Fruit fly (Drosophila melanogaster) whole organism, embryonic: ENCODE data around the gene PH4alphaSG2.
A peak's percentile ranks its signal among the peaks of the same experiment; 100 is the strongest.

Experiments used
- CG10654 ChIP-seq: fragments of 200-800 bp; sonication (Bioruptor generic); optimal IDR thresholded peaks from 2 replicates; lab custom pipeline; 2016; ENCODE audit warnings: missing biosample characterization, missing genetic modification characterization
- CG11560 ChIP-seq: fragments of 200-800 bp; sonication (Bioruptor generic); IDR thresholded peaks from 3 replicates; pipeline ENCODE4 v1.3.6; 2022; ENCODE audit warnings: missing biosample characterization, missing genetic modification characterization
- CG11695 ChIP-seq: fragments of 200-800 bp; sonication (Bioruptor generic); IDR thresholded peaks from 3 replicates; pipeline ENCODE4 v1.3.6; 2022; ENCODE audit warnings: missing biosample characterization, missing genetic modification characterization
- CG12155 ChIP-seq: fragments of 200-800 bp; sonication (Bioruptor generic); optimal IDR thresholded peaks from 3 replicates; lab custom pipeline; 2016; ENCODE audit warnings: missing biosample characterization, missing genetic modification characterization
- CG14860 ChIP-seq: fragments of 200-800 bp; sonication (Bioruptor generic); IDR thresholded peaks from 3 replicates; pipeline ENCODE4 v1.3.6; 2022; ENCODE audit warnings: missing biosample characterization, missing genetic modification characterization; ENCODE audit not compliant: partially characterized antibody
- CG16813 ChIP-seq: fragments of 200-800 bp; sonication (Bioruptor generic); IDR thresholded peaks from 3 replicates; pipeline ENCODE4 v1.3.6; 2022; ENCODE audit warnings: missing biosample characterization, missing genetic modification characterization; ENCODE audit not compliant: partially characterized antibody
- CG16863 ChIP-seq: fragments of 200-800 bp; sonication (Bioruptor generic); optimal IDR thresholded peaks from 3 replicates; lab custom pipeline; 2016; ENCODE audit warnings: missing biosample characterization, missing genetic modification characterization
- CG17361 ChIP-seq: fragments of 200-800 bp; sonication (Bioruptor generic); IDR thresholded peaks from 3 replicates; pipeline ENCODE4 v1.3.6; 2022; ENCODE audit warnings: missing biosample characterization, missing genetic modification characterization
- CG1832 ChIP-seq: fragments of 200-800 bp; sonication (Bioruptor generic); optimal IDR thresholded peaks from 2 replicates; lab custom pipeline; 2017; ENCODE audit warnings: missing biosample characterization, mild to moderate bottlenecking, missing genetic modification characterization, inconsistent platforms
- CG18599 ChIP-seq: fragments of 200-800 bp; sonication (Bioruptor generic); optimal IDR thresholded peaks from 3 replicates; lab custom pipeline; 2017; ENCODE audit warnings: missing biosample characterization, missing genetic modification characterization, mild to moderate bottlenecking, moderate library complexity, missing genetic modification reagents
- CG2202 ChIP-seq: fragments of 200-800 bp; sonication (Bioruptor generic); optimal IDR thresholded peaks from 2 replicates; lab custom pipeline; 2018; ENCODE audit warnings: missing biosample characterization, mild to moderate bottlenecking, missing genetic modification characterization
- CG2678 ChIP-seq: fragments of 200-800 bp; sonication (Bioruptor generic); optimal IDR thresholded peaks from 3 replicates; lab custom pipeline; 2019; ENCODE audit warnings: missing biosample characterization, mild to moderate bottlenecking, missing genetic modification characterization, moderate library complexity
- CG32772 ChIP-seq: fragments of 200-800 bp; sonication (Bioruptor generic); IDR thresholded peaks from 2 replicates; pipeline ENCODE4 v1.3.6; 2022; ENCODE audit warnings: missing biosample characterization, missing genetic modification characterization
- CG3995 ChIP-seq: fragments of 200-800 bp; sonication (Bioruptor generic); optimal IDR thresholded peaks from 3 replicates; lab custom pipeline; 2016; ENCODE audit warnings: missing biosample characterization, missing genetic modification characterization
- CG4617 ChIP-seq: fragments of 200-800 bp; sonication (Bioruptor generic); optimal IDR thresholded peaks from 3 replicates; lab custom pipeline; 2016; ENCODE audit warnings: missing biosample characterization, missing genetic modification characterization, borderline replicate concordance
- CG6683 ChIP-seq: fragments of 200-800 bp; sonication (Bioruptor generic); optimal IDR thresholded peaks from 2 replicates; lab custom pipeline; 2017; ENCODE audit warnings: missing biosample characterization, mild to moderate bottlenecking, missing genetic modification characterization, missing genetic modification reagents
- CG6813 ChIP-seq: fragments of 200-800 bp; sonication (Bioruptor generic); optimal IDR thresholded peaks from 2 replicates; lab custom pipeline; 2017; ENCODE audit warnings: missing biosample characterization, missing genetic modification characterization, mild to moderate bottlenecking, moderate library complexity, missing genetic modification reagents
- CG7357 ChIP-seq: fragments of 200-800 bp; sonication (Bioruptor generic); IDR thresholded peaks from 3 replicates; pipeline ENCODE4 v1.3.6; 2022; ENCODE audit warnings: missing biosample characterization, missing genetic modification characterization
- CG7963 ChIP-seq: fragments of 200-800 bp; sonication (Bioruptor generic); IDR thresholded peaks from 3 replicates; pipeline ENCODE4 v1.3.6; 2022; ENCODE audit warnings: missing biosample characterization, missing genetic modification characterization; ENCODE audit not compliant: partially characterized antibody
- CG9437 ChIP-seq: fragments of 200-800 bp; sonication (Bioruptor generic); optimal IDR thresholded peaks from 2 replicates; lab custom pipeline; 2018; ENCODE audit warnings: missing biosample characterization, mild to moderate bottlenecking, missing genetic modification characterization
- CG9609 ChIP-seq: fragments of 200-800 bp; sonication (Bioruptor generic); optimal IDR thresholded peaks from 3 replicates; lab custom pipeline; 2016; ENCODE audit warnings: missing biosample characterization, missing genetic modification characterization
- Dek ChIP-seq: fragments of 200-800 bp; sonication (Bioruptor generic); optimal IDR thresholded peaks from 3 replicates; lab custom pipeline; 2019; ENCODE audit warnings: missing biosample characterization, mild to moderate bottlenecking, missing genetic modification characterization, moderate library complexity
- Ets97D ChIP-seq: fragments of 200-800 bp; sonication (Bioruptor generic); optimal IDR thresholded peaks from 3 replicates; lab custom pipeline; 2016; ENCODE audit warnings: missing biosample characterization, missing genetic modification characterization
- HHEX ChIP-seq: fragments of 200-800 bp; sonication (Bioruptor generic); optimal IDR thresholded peaks from 3 replicates; lab custom pipeline; 2017; ENCODE audit warnings: missing biosample characterization, mild to moderate bottlenecking, missing genetic modification characterization, missing genetic modification reagents
- Hr51 ChIP-seq, 2 experiments: fragments of 200-800 bp; sonication (Bioruptor generic); optimal IDR thresholded peaks; 2 replicates in 1 of 2; 3 replicates in 1 of 2; lab custom pipeline; 2016 to 2018; ENCODE audit warnings: missing biosample characterization in 2 of 2, missing genetic modification characterization in 2 of 2, mild to moderate bottlenecking in 1 of 2, moderate library complexity in 1 of 2
- Jarid2 ChIP-seq: fragments of 200-800 bp; sonication (Bioruptor generic); optimal IDR thresholded peaks from 3 replicates; lab custom pipeline; 2017; ENCODE audit warnings: mild to moderate bottlenecking, missing biosample characterization, missing genetic modification reagents, missing genetic modification characterization
- Nf-YA ChIP-seq: fragments of 200-800 bp; sonication (Bioruptor generic); IDR thresholded peaks from 2 replicates; pipeline ENCODE4 v1.3.6; 2022; ENCODE audit warnings: missing biosample characterization, missing genetic modification characterization
- Oaz ChIP-seq: fragments of 200-800 bp; sonication (Bioruptor generic); IDR thresholded peaks from 2 replicates; pipeline ENCODE4 v1.3.6; 2022; ENCODE audit warnings: missing biosample characterization, missing genetic modification characterization
- Side ChIP-seq: fragments of 200-800 bp; sonication (Bioruptor generic); optimal IDR thresholded peaks from 2 replicates; lab custom pipeline; 2016; ENCODE audit warnings: missing biosample characterization, missing genetic modification characterization
- Sox102F ChIP-seq: fragments of 200-800 bp; sonication (Bioruptor generic); optimal IDR thresholded peaks from 2 replicates; lab custom pipeline; 2018; ENCODE audit warnings: missing biosample characterization, mild to moderate bottlenecking, missing genetic modification characterization, moderate library complexity
- Sry-δ ChIP-seq: fragments of 200-800 bp; sonication (Bioruptor generic); optimal IDR thresholded peaks from 2 replicates; lab custom pipeline; 2016; ENCODE audit warnings: missing biosample characterization, missing genetic modification characterization
- Taf1 ChIP-seq: fragments of 200-800 bp; sonication (Bioruptor generic); IDR thresholded peaks from 2 replicates; pipeline ENCODE4 v1.3.6; 2022; ENCODE audit warnings: missing biosample characterization, missing genetic modification characterization
- al ChIP-seq: fragments of 200-800 bp; sonication (Bioruptor generic); IDR thresholded peaks from 2 replicates; pipeline ENCODE4 v1.3.6; 2022; ENCODE audit warnings: missing biosample characterization, missing genetic modification characterization
- fd102C ChIP-seq: fragments of 200-800 bp; sonication (Bioruptor generic); optimal IDR thresholded peaks from 2 replicates; lab custom pipeline; 2018; ENCODE audit warnings: missing biosample characterization, mild to moderate bottlenecking, missing genetic modification characterization, moderate library complexity
- fu2 ChIP-seq: fragments of 200-800 bp; sonication (Bioruptor generic); optimal IDR thresholded peaks from 2 replicates; lab custom pipeline; 2016; ENCODE audit warnings: missing biosample characterization, missing genetic modification characterization
- ham ChIP-seq: fragments of 200-800 bp; sonication (Bioruptor generic); IDR thresholded peaks from 2 replicates; pipeline ENCODE4 v1.3.6; 2022; ENCODE audit warnings: missing biosample characterization, missing genetic modification characterization
- hkb ChIP-seq, 2 experiments: fragments of 200-800 bp in 1 of 2; fragments of >200 bp in 1 of 2; sonication (Bioruptor generic) in 1 of 2; IDR thresholded peaks in 1 of 2; optimal IDR thresholded peaks in 1 of 2; 2 replicates each; pipeline versions ENCODE4 v1.3.6 to Lab custom; 2017 to 2022; ENCODE audit warnings: missing biosample characterization in 1 of 2, missing genetic modification characterization in 1 of 2
- insv ChIP-seq, 2 experiments: fragments of 200-800 bp; sonication (Bioruptor generic); optimal IDR thresholded peaks; 3 replicates each; lab custom pipeline; 2016 to 2018; ENCODE audit warnings: missing biosample characterization in 2 of 2, missing genetic modification characterization in 2 of 2
- jigr1 ChIP-seq: fragments of 200-800 bp; sonication (Bioruptor generic); IDR thresholded peaks from 3 replicates; pipeline ENCODE4 v1.3.6; 2022; ENCODE audit warnings: missing biosample characterization, missing genetic modification characterization
- lilli ChIP-seq: fragments of 200-800 bp; sonication (Bioruptor generic); optimal IDR thresholded peaks from 3 replicates; lab custom pipeline; 2016; ENCODE audit warnings: missing biosample characterization, missing genetic modification characterization
- luna ChIP-seq: fragments of 200-800 bp; sonication (Bioruptor generic); optimal IDR thresholded peaks from 2 replicates; lab custom pipeline; 2016; ENCODE audit warnings: missing biosample characterization, missing genetic modification characterization
- nau ChIP-seq: fragments of 200-800 bp; sonication (Bioruptor generic); optimal IDR thresholded peaks from 3 replicates; lab custom pipeline; 2017; ENCODE audit warnings: missing biosample characterization, mild to moderate bottlenecking, missing genetic modification characterization, missing genetic modification reagents
- onecut ChIP-seq: fragments of 200-800 bp; sonication (Bioruptor generic); IDR thresholded peaks from 2 replicates; pipeline ENCODE4 v1.3.6; 2022; ENCODE audit warnings: missing biosample characterization, missing genetic modification characterization
- sc ChIP-seq, 3 experiments: fragments of >200 bp in 2 of 3; fragments of 200-800 bp in 1 of 3; sonication (Bioruptor generic) in 1 of 3; optimal IDR thresholded peaks; 2 replicates in 2 of 3; 3 replicates in 1 of 3; lab custom pipeline; 2017; ENCODE audit warnings: mild to moderate bottlenecking in 1 of 3, missing biosample characterization in 1 of 3, missing genetic modification characterization in 1 of 3, missing genetic modification reagents in 1 of 3
- schlank ChIP-seq: fragments of 200-800 bp; sonication (Bioruptor generic); optimal IDR thresholded peaks from 2 replicates; lab custom pipeline; 2018; ENCODE audit warnings: missing biosample characterization, mild to moderate bottlenecking, missing genetic modification characterization
- shn ChIP-seq: fragments of 200-800 bp; sonication (Bioruptor generic); optimal IDR thresholded peaks from 3 replicates; lab custom pipeline; 2016; ENCODE audit warnings: missing biosample characterization, missing genetic modification characterization
- slbo ChIP-seq: fragments of 200-800 bp; sonication (Bioruptor generic); IDR thresholded peaks from 2 replicates; pipeline ENCODE4 v1.3.6; 2022; ENCODE audit warnings: missing biosample characterization, missing genetic modification characterization
- sug ChIP-seq: fragments of 200-800 bp; optimal IDR thresholded peaks from 2 replicates; lab custom pipeline; 2019; ENCODE audit warnings: missing biosample characterization, mild to moderate bottlenecking, missing genetic modification characterization, moderate library complexity
- unc-4 ChIP-seq: fragments of 200-800 bp; sonication (Bioruptor generic); IDR thresholded peaks from 2 replicates; pipeline ENCODE4 v1.3.6; 2022; ENCODE audit warnings: missing biosample characterization, missing genetic modification characterization; ENCODE audit not compliant: partially characterized antibody

PH4alphaSG2 gene

DNA sequence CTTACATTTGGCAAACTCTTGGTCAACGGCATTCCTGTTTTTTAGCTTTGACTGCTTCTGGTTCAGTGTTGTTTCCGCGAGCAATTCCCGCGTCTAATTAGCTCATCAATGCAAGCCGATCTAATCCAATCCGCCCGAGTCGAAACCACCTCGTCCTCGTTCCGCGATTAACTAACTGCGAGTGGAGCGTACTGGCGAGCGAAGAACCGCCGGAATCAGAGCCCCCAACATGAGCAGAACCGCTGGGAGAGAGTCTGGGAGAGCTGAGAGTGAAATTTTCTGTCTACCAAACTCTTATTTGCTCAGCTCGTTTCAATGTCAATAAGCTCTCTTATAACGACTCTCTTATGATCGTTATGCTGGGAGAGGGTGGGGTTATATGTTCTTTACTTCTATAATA, 39.6 kb upstream of the PH4alphaSG2 start (continued):
- TF ChIP-seq insv (GFP tag; optimal IDR thresholded peaks at IDR 0.05; lab: Kevin White, UChicago) = no peak
- no peak for TF ChIP-seq sug
- TF ChIP-seq CG6683 (GFP tag; lab: Kevin White, UChicago) = peak; percentile 72
- TF ChIP-seq CG16813 = no peak
- TF ChIP-seq CG11695 = peak; percentile 84
- TF ChIP-seq Sry-δ = peak; percentile 50
- TF ChIP-seq CG1832 (GFP tag; lab: Kevin White, UChicago) = peak; percentile 23
- TF ChIP-seq CG7963 = no peak
- peak; percentile 22 for TF ChIP-seq fu2 (GFP tag; lab: Kevin White, UChicago)
- TF ChIP-seq CG11560 (tag; lab: Robert Waterston, UW) = no peak
- TF ChIP-seq Oaz = no peak
- TF ChIP-seq nau (GFP tag; lab: Kevin White, UChicago) = peak; percentile 89
- no peak for TF ChIP-seq CG3995 (GFP tag; lab: Kevin White, UChicago)
- 0 out of 2 replicates have a peak, but pooled peaks have one; percentile 12 for TF ChIP-seq unc-4 (GFP tag; lab: Robert Waterston, UW)
- peak; percentile 70; the same call in 1 of the 2 replicates for TF ChIP-seq ham (GFP tag; lab: Robert Waterston, UW)
- TF ChIP-seq CG12155 (GFP tag; lab: Kevin White, UChicago) = peak; percentile 41
- TF ChIP-seq CG14860 (GFP tag; lab: Robert Waterston, UW) = no peak
- no peak for TF ChIP-seq fd102C (GFP tag; lab: Kevin White, UChicago)
- TF ChIP-seq CG10654 = peak; percentile 87
- TF ChIP-seq Taf1 = peak; percentile 77
- TF ChIP-seq jigr1 (GFP tag; lab: Robert Waterston, UW) = no peak
- no peak for TF ChIP-seq Dek (tag; lab: Kevin White, UChicago)
- peak; percentile 65 for TF ChIP-seq onecut (GFP tag; lab: Robert Waterston, UW)
- TF ChIP-seq CG7357 = peak; percentile 47; the same call in 1 of the 3 replicates
- peak; percentile 49 for TF ChIP-seq lilli (GFP tag; lab: Kevin White, UChicago)
- TF ChIP-seq sc (optimal IDR thresholded peaks at IDR 0.05; lab: Kevin White, UChicago) = no peak
- TF ChIP-seq sc (GFP tag; optimal IDR thresholded peaks at IDR 0.05; lab: Kevin White, UChicago) = peak; percentile 83
- peak; percentile 22 for TF ChIP-seq CG4617 (GFP tag; lab: Kevin White, UChicago)
- TF ChIP-seq CG16863 (GFP tag; lab: Kevin White, UChicago) = peak; percentile 72
- TF ChIP-seq slbo (GFP tag; lab: Robert Waterston, UW) = peak; percentile 81
- TF ChIP-seq CG9437 (GFP tag; lab: Kevin White, UChicago) = peak; percentile 12
- peak; percentile 82 for TF ChIP-seq Side (GFP tag; lab: Kevin White, UChicago)
- peak; percentile 53 for TF ChIP-seq Sox102F (GFP tag; lab: Kevin White, UChicago)
- TF ChIP-seq Ets97D (GFP tag; lab: Kevin White, UChicago) = peak; percentile 41
- peak; percentile 83 for TF ChIP-seq CG18599
- TF ChIP-seq HHEX (GFP tag; lab: Kevin White, UChicago) = peak; percentile 83
- TF ChIP-seq CG2678 (tag; lab: Kevin White, UChicago) = peak; percentile 71
- peak; percentile 79 for TF ChIP-seq Jarid2 (GFP tag; lab: Kevin White, UChicago)
- peak in 1 of 2 experiments; percentile 76 for TF ChIP-seq Hr51 (GFP tag; optimal IDR thresholded peaks at IDR 0.05; lab: Kevin White, UChicago)
- TF ChIP-seq luna = peak; percentile 63
- peak; percentile 87 for TF ChIP-seq CG2202 (tag; lab: Kevin White, UChicago)
- TF ChIP-seq CG9609 (GFP tag; lab: Kevin White, UChicago) = peak; percentile 29
- no peak for TF ChIP-seq hkb (optimal IDR thresholded peaks at IDR 0.05; lab: Kevin White, UChicago)
- peak; percentile 93 for TF ChIP-seq hkb (GFP tag; IDR thresholded peaks at IDR 0.05; lab: Robert Waterston, UW)
- no peak for TF ChIP-seq CG17361 (GFP tag; lab: Robert Waterston, UW)
- peak; percentile 89 for TF ChIP-seq CG6813 (GFP tag; lab: Kevin White, UChicago)
- TF ChIP-seq al (GFP tag; lab: Robert Waterston, UW) = no peak; the same call in 1 of the 2 replicates
- TF ChIP-seq CG32772 = peak; percentile 31; the same call in 1 of the 2 replicates
- peak; percentile 62 for TF ChIP-seq schlank (tag; lab: Kevin White, UChicago)
- peak; percentile 39 for TF ChIP-seq shn
- TF ChIP-seq Nf-YA (GFP tag; lab: Robert Waterston, UW) = peak; percentile 84
